Fruit fly (Drosophila melanogaster): Measurements from ENCODE around the gene Tsp.

Gene Tsp

DNA sequence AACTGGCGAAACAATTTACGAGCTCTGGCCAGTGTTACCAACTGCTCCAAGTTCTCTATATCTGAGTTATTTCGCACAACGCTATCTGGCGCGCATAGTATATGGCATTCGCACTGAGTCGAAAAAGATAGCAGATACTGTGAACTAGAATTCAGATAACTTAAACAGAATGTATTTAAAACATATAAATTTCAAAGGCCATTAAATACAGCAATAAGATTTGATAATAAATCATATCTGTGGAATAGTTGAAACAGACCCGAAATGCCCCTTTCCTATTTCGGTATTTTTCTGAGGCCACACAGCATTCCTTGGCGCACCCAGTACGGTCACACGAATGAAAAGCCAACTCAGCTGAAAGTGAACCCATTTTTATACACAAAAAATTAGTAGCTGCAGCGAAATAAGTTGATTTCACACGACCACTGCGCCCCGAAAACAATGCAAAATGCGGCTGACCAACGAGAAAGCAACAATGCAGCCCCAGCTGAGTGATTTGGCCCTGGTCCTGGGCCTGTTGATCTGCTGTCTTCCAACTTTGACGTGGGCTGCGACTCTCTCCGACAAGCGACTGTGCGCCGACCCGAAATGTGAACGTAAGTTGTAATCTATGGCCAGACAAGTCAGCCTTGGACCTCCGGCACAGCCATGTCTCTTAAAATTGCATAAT is 59.7 kb downstream of the Tsp start, which contains the start of the genes CG31635 and Tango1 (continued):
- TF ChIP-seq Ravus (GFP tag; IDR thresholded peaks at IDR 0.05) (no peak), CG10147 (GFP tag; optimal IDR thresholded peaks at IDR 0.05) (no peak), Gsc (GFP tag; IDR thresholded peaks at IDR 0.05) (no peak), CG10267 (tag; optimal IDR thresholded peaks at IDR 0.05) (peak; percentile 66), Pdp1 (GFP tag; optimal IDR thresholded peaks at IDR 0.05) (peak; percentile 35 to 37), Dad (GFP tag; optimal IDR thresholded peaks at IDR 0.05) (no peak), sqz (GFP tag; optimal IDR thresholded peaks at IDR 0.05) (no peak), CG10543 (GFP tag; optimal IDR thresholded peaks at IDR 0.05) (peak; percentile 31), CG34422 (GFP tag; IDR thresholded peaks at IDR 0.05) (peak; percentile 46; the same call in 1 of the 3 replicates), row (GFP tag; IDR thresholded peaks at IDR 0.05) (peak; percentile 77), vnd (GFP tag; IDR thresholded peaks at IDR 0.05; ENCODE audit: partially characterized antibody) (no peak), tx (GFP tag; optimal IDR thresholded peaks at IDR 0.05) (no peak), CG2712 (tag; optimal IDR thresholded peaks at IDR 0.05) (peak; percentile 33), E2f2 (GFP tag; IDR thresholded peaks at IDR 0.05) (peak; percentile 76), CG12744 (GFP tag; optimal IDR thresholded peaks at IDR 0.05) (peak; percentile 2), lab (GFP tag; optimal IDR thresholded peaks at IDR 0.05) (no peak), crc (GFP tag; optimal IDR thresholded peaks at IDR 0.05) (peak; percentile 10), gfzf (GFP tag; optimal IDR thresholded peaks at IDR 0.05) (peak; percentile 96), CG8290 (GFP tag; optimal IDR thresholded peaks at IDR 0.05) (peak; percentile 24), CG8290 (tag; optimal IDR thresholded peaks at IDR 0.05) (no peak), CG12769 (tag; optimal IDR thresholded peaks at IDR 0.05) (no peak), Ptx1 (GFP tag; IDR thresholded peaks at IDR 0.05) (peak; percentile 46; the same call in 1 of the 2 replicates), Hmx (GFP tag; optimal IDR thresholded peaks at IDR 0.05) (no peak), CG9797 (GFP tag; optimal IDR thresholded peaks at IDR 0.05) (peak; percentile 97), CG11093 (GFP tag; IDR thresholded peaks at IDR 0.05) (0 out of 3 replicates have a peak, but pooled peaks have one; percentile 37), CG15514 (GFP tag; optimal IDR thresholded peaks at IDR 0.05) (no peak), C15 (GFP tag; IDR thresholded peaks at IDR 0.05) (no peak), CG11504 (tag; optimal IDR thresholded peaks at IDR 0.05) (no peak), trh (GFP tag; optimal IDR thresholded peaks at IDR 0.05) (no peak), inv (GFP tag; IDR thresholded peaks at IDR 0.05; ENCODE audit: partially characterized antibody) (no peak; the same call in 1 of the 2 replicates), shn (GFP tag; optimal IDR thresholded peaks at IDR 0.05) (no peak), Ets97D (GFP tag; optimal IDR thresholded peaks at IDR 0.05) (peak; percentile 75), rib (GFP tag; IDR thresholded peaks at IDR 0.05) (no peak), CG11085 (GFP tag; IDR thresholded peaks at IDR 0.05) (no peak), mam (GFP tag; optimal IDR thresholded peaks at IDR 0.05) (peak; percentile 29), Vsx1 (GFP tag; optimal IDR thresholded peaks at IDR 0.05) (no peak), CG15479 (GFP tag; optimal IDR thresholded peaks at IDR 0.05) (peak; percentile 31), Adf1 (GFP tag; IDR thresholded peaks at IDR 0.05) (peak; percentile 34; the same call in 1 of the 2 replicates), CTCF (GFP tag; optimal IDR thresholded peaks at IDR 0.05) (no peak), unpg (GFP tag; optimal IDR thresholded peaks at IDR 0.05) (no peak), BtbVII (GFP tag; optimal IDR thresholded peaks at IDR 0.05) (no peak), CG9437 (GFP tag; optimal IDR thresholded peaks at IDR 0.05) (no peak), CG34376 (GFP tag; optimal IDR thresholded peaks at IDR 0.05) (peak; percentile 4), pzg (GFP tag; optimal IDR thresholded peaks at IDR 0.05) (peak; percentile 89), CG2116 (GFP tag; optimal IDR thresholded peaks at IDR 0.05) (peak; percentile 63), HmgZ (tag; optimal IDR thresholded peaks at IDR 0.05) (no peak), Mes4 (GFP tag; optimal IDR thresholded peaks at IDR 0.05) (no peak), Abd-B (GFP tag; optimal IDR thresholded peaks at IDR 0.05) (peak; percentile 75), zfh1 (GFP tag; IDR thresholded peaks at IDR 0.05) (no peak), CkIIα-i1 (GFP tag; IDR thresholded peaks at IDR 0.05) (no peak), CG17802 (tag; optimal IDR thresholded peaks at IDR 0.05) (peak; percentile 82)
